Worm (Caenorhabditis elegans): Measurements from ENCODE around the gene clec-163.
A peak's percentile ranks its signal among the peaks of the same experiment; 100 is the strongest.

Gene clec-163

DNA sequence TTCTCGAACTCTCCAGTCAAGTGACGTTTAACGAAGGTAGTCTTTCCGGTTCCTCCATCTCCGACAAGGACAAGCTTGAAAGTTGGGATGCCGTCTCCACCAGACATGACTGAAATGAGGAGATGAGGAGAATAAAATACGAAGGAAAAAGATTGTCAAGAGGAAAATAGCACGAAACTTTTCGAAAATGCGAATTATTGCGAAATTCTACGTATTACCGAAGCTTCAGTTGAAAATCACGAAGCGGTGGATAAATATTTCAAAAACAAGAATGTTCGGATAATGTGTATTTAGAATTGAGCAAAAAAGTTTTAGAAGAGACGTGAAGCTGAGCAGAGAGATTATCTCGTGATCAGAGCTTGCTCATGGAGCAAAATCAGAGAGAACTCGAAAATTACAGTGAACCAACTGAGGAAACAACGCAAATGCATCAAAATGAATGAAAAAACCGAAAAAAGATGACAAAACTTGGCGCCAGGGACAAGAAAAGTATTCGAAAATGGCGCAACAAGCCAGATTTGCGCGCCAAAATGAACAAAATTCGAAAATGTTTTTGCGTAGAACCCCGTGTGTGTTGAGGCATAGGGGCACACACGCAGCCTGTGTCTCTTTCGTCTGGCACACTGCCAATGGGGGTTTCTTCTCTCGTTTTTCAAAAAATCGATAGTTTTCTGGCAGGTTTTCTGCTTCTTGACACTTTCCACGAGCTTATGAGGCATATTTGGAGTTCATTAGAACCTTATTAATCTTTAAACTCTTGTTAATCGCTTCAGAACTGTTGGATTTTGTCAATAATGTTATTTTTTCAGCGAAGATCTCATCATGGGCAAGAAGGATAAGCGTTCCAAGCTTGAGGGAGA lies 46.3 kb upstream of the clec-163 start, which contains the start of the genes ran-1 and dkc-1 (continued):
- no peak for TF ChIP-seq lir-3 (tag; optimal IDR thresholded peaks at IDR 0.05)
- peak; percentile 33 for TF ChIP-seq nhr-6 (tag; optimal IDR thresholded peaks at IDR 0.05)
- no peak for TF ChIP-seq zip-11 (GFP tag; IDR thresholded peaks at IDR 0.05)
- no peak for TF ChIP-seq lim-7 (GFP tag; IDR thresholded peaks at IDR 0.05)
- peak; percentile 79 for TF ChIP-seq mep-1 (tag; optimal IDR thresholded peaks at IDR 0.05)
- no peak for TF ChIP-seq cey-2 (tag; optimal IDR thresholded peaks at IDR 0.05; ENCODE audit: borderline replicate concordance, insufficient read depth)
- TF ChIP-seq egl-27 (tag; optimal IDR thresholded peaks at IDR 0.05), result no peak
- TF ChIP-seq egl-43 (GFP tag; IDR thresholded peaks at IDR 0.05), result no peak
- peak; percentile 48 for TF ChIP-seq ceh-28 (tag; optimal IDR thresholded peaks at IDR 0.05)
- no peak for TF ChIP-seq ZK337.2 (GFP tag; IDR thresholded peaks at IDR 0.05)
- peak; percentile 44 for TF ChIP-seq F49E8.2 (tag; optimal IDR thresholded peaks at IDR 0.05; ENCODE audit: borderline replicate concordance)
- TF ChIP-seq lin-39 (tag; optimal IDR thresholded peaks at IDR 0.05), result no peak
- TF ChIP-seq lin-38 (GFP tag; IDR thresholded peaks at IDR 0.05), result peak; percentile 86
- TF ChIP-seq dmd-8 (GFP tag; IDR thresholded peaks at IDR 0.05), result no peak
- peak; percentile 73 for TF ChIP-seq rbr-2 (tag; optimal IDR thresholded peaks at IDR 0.05)
- TF ChIP-seq fos-1 (tag; optimal IDR thresholded peaks at IDR 0.05), result no peak
- TF ChIP-seq ctbp-1 (GFP tag; IDR thresholded peaks at IDR 0.05), result no peak
- TF ChIP-seq mdl-1 (tag; optimal IDR thresholded peaks at IDR 0.05), result peak in 1 of 2 experiments; percentile 45
- no peak for TF ChIP-seq fkh-10 (GFP tag; optimal IDR thresholded peaks at IDR 0.05)
- TF ChIP-seq madf-5 (GFP tag; IDR thresholded peaks at IDR 0.05), result no peak
- TF ChIP-seq Y105C5A.15 (GFP tag; IDR thresholded peaks at IDR 0.05), result no peak
- no peak for TF ChIP-seq unc-39 (tag; optimal IDR thresholded peaks at IDR 0.05)
- no peak for TF ChIP-seq nhr-77 (tag; optimal IDR thresholded peaks at IDR 0.05)
- TF ChIP-seq dmd-6 (GFP tag; IDR thresholded peaks at IDR 0.05), result peak; percentile 58
- no peak for TF ChIP-seq nhr-10 (tag; optimal IDR thresholded peaks at IDR 0.05)
- no peak for TF ChIP-seq zip-2 (tag; optimal IDR thresholded peaks at IDR 0.05)
- TF ChIP-seq hlh-30 (tag; optimal IDR thresholded peaks at IDR 0.05; ENCODE audit: insufficient read depth), result peak; percentile 66
- peak; percentile 87 for TF ChIP-seq lin-13 (GFP tag; optimal IDR thresholded peaks at IDR 0.05)
- peak; percentile 12 for TF ChIP-seq nhr-102 (tag; optimal IDR thresholded peaks at IDR 0.05)
- peak; percentile 12 for TF ChIP-seq nhr-48 (tag; optimal IDR thresholded peaks at IDR 0.05)
- no peak for TF ChIP-seq zfp-3 (GFP tag; conservative IDR thresholded peaks at IDR 0.05)
- TF ChIP-seq ztf-11 (tag; optimal IDR thresholded peaks at IDR 0.05), result no peak
- no peak for TF ChIP-seq daf-8 (GFP tag; IDR thresholded peaks at IDR 0.05)
- TF ChIP-seq hif-1 (tag; optimal IDR thresholded peaks at IDR 0.05), result peak in 1 of 2 experiments; percentile 54
- no peak for TF ChIP-seq F26F4.8 (GFP tag; conservative IDR thresholded peaks at IDR 0.05)
- TF ChIP-seq ceh-20 (GFP tag; IDR thresholded peaks at IDR 0.05), result no peak
- TF ChIP-seq T26A8.4 (GFP tag; IDR thresholded peaks at IDR 0.05), result no peak; the same call in 1 of the 2 replicates
- no peak for TF ChIP-seq F44E2.7 (GFP tag; IDR thresholded peaks at IDR 0.05)
- no peak for TF ChIP-seq skn-1 (tag; optimal IDR thresholded peaks at IDR 0.05)
- peak; percentile 87 for TF ChIP-seq dpl-1 (GFP tag; optimal IDR thresholded peaks at IDR 0.05)
- TF ChIP-seq daf-19 (GFP tag; conservative IDR thresholded peaks at IDR 0.05), result no peak
- TF ChIP-seq pha-4 (GFP tag; IDR thresholded peaks at IDR 0.05), result no peak
- peak; percentile 25 for TF ChIP-seq pha-4 (tag; optimal IDR thresholded peaks at IDR 0.05)
- no peak for TF ChIP-seq aly-2 (tag; optimal IDR thresholded peaks at IDR 0.05)
- TF ChIP-seq daf-16 (GFP tag; optimal IDR thresholded peaks at IDR 0.05), result no peak
- TF ChIP-seq daf-16 (tag; optimal IDR thresholded peaks at IDR 0.05), result peak; percentile 46
- TF ChIP-seq ces-1 (GFP tag; optimal IDR thresholded peaks at IDR 0.05), result no peak
- TF ChIP-seq D1046.2 (GFP tag; IDR thresholded peaks at IDR 0.05), result no peak; the same call in 1 of the 2 replicates
- no peak for TF ChIP-seq ZK546.5 (tag; optimal IDR thresholded peaks at IDR 0.05)
- TF ChIP-seq mes-2 (tag; optimal IDR thresholded peaks at IDR 0.05; ENCODE audit: poor library complexity, severe bottlenecking), result peak; percentile 84
- TF ChIP-seq snpc-4 (tag; optimal IDR thresholded peaks at IDR 0.05), result no peak
